Fruit fly (Drosophila melanogaster) whole organism, embryonic: Measurements from ENCODE around the gene bun.

ENCODE experiments used
- Adf1 ChIP-seq: fragments of 200-800 bp; sonication (Bioruptor generic); IDR thresholded peaks from 2 replicates; pipeline ENCODE4 v1.3.6; 2022; ENCODE audit warnings: missing biosample characterization, missing genetic modification characterization
- Asciz ChIP-seq: fragments of 200-800 bp; sonication (Bioruptor generic); optimal IDR thresholded peaks from 2 replicates; lab custom pipeline; 2017; ENCODE audit warnings: missing biosample characterization, mild to moderate bottlenecking, missing genetic modification characterization, missing genetic modification reagents
- Atf-2 ChIP-seq: fragments of 200-800 bp; sonication (Bioruptor generic); optimal IDR thresholded peaks from 2 replicates; lab custom pipeline; 2016; ENCODE audit warnings: missing biosample characterization, missing genetic modification characterization
- CG10321 ChIP-seq: fragments of 200-800 bp; sonication (Bioruptor generic); IDR thresholded peaks from 2 replicates; pipeline ENCODE4 v1.3.6; 2022; ENCODE audit warnings: missing biosample characterization, missing genetic modification characterization
- CG10431 ChIP-seq: fragments of 200-800 bp; sonication (Bioruptor generic); optimal IDR thresholded peaks from 3 replicates; lab custom pipeline; 2018; ENCODE audit warnings: missing biosample characterization, mild to moderate bottlenecking, missing genetic modification characterization
- CG11504 ChIP-seq: fragments of 200-800 bp; sonication (Bioruptor generic); optimal IDR thresholded peaks from 3 replicates; lab custom pipeline; 2019; ENCODE audit warnings: missing biosample characterization, mild to moderate bottlenecking, missing genetic modification characterization, moderate library complexity
- CG14710 ChIP-seq: fragments of 200-800 bp; sonication (Bioruptor generic); optimal IDR thresholded peaks from 3 replicates; lab custom pipeline; 2019; ENCODE audit warnings: missing biosample characterization, mild to moderate bottlenecking, missing genetic modification characterization, moderate library complexity
- CG15269 ChIP-seq: fragments of 200-800 bp; sonication (Bioruptor generic); optimal IDR thresholded peaks from 2 replicates; lab custom pipeline; 2018; ENCODE audit warnings: missing biosample characterization, mild to moderate bottlenecking, missing genetic modification characterization, moderate library complexity
- CG15601 ChIP-seq: fragments of 200-800 bp; sonication (Bioruptor generic); optimal IDR thresholded peaks from 3 replicates; lab custom pipeline; 2019; ENCODE audit warnings: missing biosample characterization, mild to moderate bottlenecking, missing genetic modification characterization, moderate library complexity
- CG15696 ChIP-seq: fragments of 200-800 bp; sonication (Bioruptor generic); optimal IDR thresholded peaks from 2 replicates; lab custom pipeline; 2019; ENCODE audit warnings: missing biosample characterization, mild to moderate bottlenecking, missing genetic modification characterization, moderate library complexity
- CG18262 ChIP-seq: fragments of 200-800 bp; optimal IDR thresholded peaks from 3 replicates; lab custom pipeline; 2019; ENCODE audit warnings: missing biosample characterization, mild to moderate bottlenecking, missing genetic modification characterization, moderate library complexity
- CG2875 ChIP-seq: fragments of 200-800 bp; sonication (Bioruptor generic); optimal IDR thresholded peaks from 2 replicates; lab custom pipeline; 2017; ENCODE audit warnings: missing biosample characterization, mild to moderate bottlenecking, missing genetic modification characterization, missing genetic modification reagents
- CG30403 ChIP-seq: fragments of 200-800 bp; sonication (Bioruptor generic); optimal IDR thresholded peaks from 3 replicates; lab custom pipeline; 2016; ENCODE audit warnings: missing biosample characterization, missing genetic modification characterization
- CG33557 ChIP-seq: fragments of 200-800 bp; sonication (Bioruptor generic); optimal IDR thresholded peaks from 2 replicates; lab custom pipeline; 2019; ENCODE audit warnings: missing biosample characterization, mild to moderate bottlenecking, missing genetic modification characterization, moderate library complexity
- CG4820 ChIP-seq: fragments of 200-800 bp; sonication (Bioruptor generic); optimal IDR thresholded peaks from 3 replicates; lab custom pipeline; 2016; ENCODE audit warnings: missing biosample characterization, missing genetic modification characterization
- CG5180 ChIP-seq: fragments of 200-800 bp; sonication (Bioruptor generic); optimal IDR thresholded peaks from 3 replicates; lab custom pipeline; 2017; ENCODE audit warnings: missing biosample characterization, missing genetic modification characterization, mild to moderate bottlenecking, moderate library complexity, missing genetic modification reagents
- CG6254 ChIP-seq: fragments of 200-800 bp; sonication (Bioruptor generic); optimal IDR thresholded peaks from 3 replicates; lab custom pipeline; 2017; ENCODE audit warnings: mild to moderate bottlenecking, missing biosample characterization, missing genetic modification reagents, missing genetic modification characterization
- CG6654 ChIP-seq: fragments of 200-800 bp; sonication (Bioruptor generic); optimal IDR thresholded peaks from 2 replicates; lab custom pipeline; 2017; ENCODE audit warnings: missing biosample characterization, mild to moderate bottlenecking, missing genetic modification characterization
- CG6683 ChIP-seq: fragments of 200-800 bp; sonication (Bioruptor generic); optimal IDR thresholded peaks from 2 replicates; lab custom pipeline; 2017; ENCODE audit warnings: missing biosample characterization, mild to moderate bottlenecking, missing genetic modification characterization, missing genetic modification reagents
- CG7745 ChIP-seq: fragments of 200-800 bp; sonication (Bioruptor generic); optimal IDR thresholded peaks from 2 replicates; lab custom pipeline; 2018; ENCODE audit warnings: missing biosample characterization, mild to moderate bottlenecking, missing genetic modification characterization, moderate library complexity
- CG8388 ChIP-seq: fragments of 200-800 bp; sonication (Bioruptor generic); optimal IDR thresholded peaks from 2 replicates; lab custom pipeline; 2019; ENCODE audit warnings: missing biosample characterization, mild to moderate bottlenecking, missing genetic modification characterization, moderate library complexity
- CG8924 ChIP-seq: fragments of 200-800 bp; optimal IDR thresholded peaks from 3 replicates; lab custom pipeline; 2019; ENCODE audit warnings: missing biosample characterization, mild to moderate bottlenecking, missing genetic modification characterization, moderate library complexity
- CHES-1-like ChIP-seq: fragments of 200-800 bp; sonication (Bioruptor generic); optimal IDR thresholded peaks from 2 replicates; lab custom pipeline; 2016; ENCODE audit warnings: missing biosample characterization, missing genetic modification characterization
- D19B ChIP-seq: fragments of 200-800 bp; sonication (Bioruptor generic); optimal IDR thresholded peaks from 2 replicates; lab custom pipeline; 2017; ENCODE audit warnings: missing biosample characterization, mild to moderate bottlenecking, missing genetic modification characterization
- Dll ChIP-seq: fragments of 200-800 bp; sonication (Bioruptor generic); IDR thresholded peaks from 4 replicates; pipeline ENCODE4 v1.3.6; 2022; ENCODE audit warnings: missing biosample characterization, missing genetic modification characterization; ENCODE audit not compliant: partially characterized antibody
- Dref ChIP-seq: fragments of 200-800 bp; sonication (Bioruptor generic); IDR thresholded peaks from 2 replicates; pipeline ENCODE4 v1.3.6; 2022; ENCODE audit warnings: missing biosample characterization, missing genetic modification characterization
- E2f1 ChIP-seq: fragments of 200-800 bp; sonication (Bioruptor generic); IDR thresholded peaks from 2 replicates; pipeline ENCODE4 v1.3.6; 2022; ENCODE audit warnings: missing biosample characterization, missing genetic modification characterization
- Eip74EF ChIP-seq, 2 experiments: fragments of 200-800 bp in 1 of 2; fragments of >200 bp in 1 of 2; sonication (Bioruptor generic) in 1 of 2; optimal IDR thresholded peaks; 2 replicates each; lab custom pipeline; 2017 to 2019; ENCODE audit warnings: missing biosample characterization in 2 of 2, missing genetic modification characterization in 2 of 2, mild to moderate bottlenecking in 1 of 2, moderate library complexity in 1 of 2
- Fer1 ChIP-seq: fragments of 200-800 bp; sonication (Bioruptor generic); optimal IDR thresholded peaks from 2 replicates; lab custom pipeline; 2017; ENCODE audit warnings: missing biosample characterization, mild to moderate bottlenecking, missing genetic modification characterization
- Hr39 ChIP-seq: fragments of >200 bp; optimal IDR thresholded peaks from 2 replicates; lab custom pipeline; 2017
- Mrtf ChIP-seq: fragments of 200-800 bp; sonication (Bioruptor generic); IDR thresholded peaks from 3 replicates; pipeline ENCODE4 v1.3.6; 2022; ENCODE audit warnings: missing biosample characterization, missing genetic modification characterization
- NC2β ChIP-seq: fragments of 200-800 bp; sonication (Bioruptor generic); optimal IDR thresholded peaks from 2 replicates; lab custom pipeline; 2016; ENCODE audit warnings: missing biosample characterization, missing genetic modification characterization
- Rx ChIP-seq: fragments of 200-800 bp; sonication (Bioruptor generic); IDR thresholded peaks from 2 replicates; pipeline ENCODE4 v1.3.6; 2022; ENCODE audit warnings: missing biosample characterization, missing genetic modification characterization
- Xbp1 ChIP-seq: fragments of 200-800 bp; sonication (Bioruptor generic); optimal IDR thresholded peaks from 3 replicates; lab custom pipeline; 2016; ENCODE audit warnings: missing biosample characterization, mild to moderate bottlenecking, missing genetic modification characterization
- YL-1 ChIP-seq: fragments of 200-800 bp; sonication (Bioruptor generic); optimal IDR thresholded peaks from 3 replicates; lab custom pipeline; 2017; ENCODE audit warnings: missing biosample characterization, mild to moderate bottlenecking, missing genetic modification characterization
- bab2 ChIP-seq: fragments of 200-800 bp; sonication (Bioruptor generic); optimal IDR thresholded peaks from 2 replicates; lab custom pipeline; 2016; ENCODE audit warnings: missing biosample characterization, missing genetic modification characterization
- br ChIP-seq: fragments of >200 bp; optimal IDR thresholded peaks from 2 replicates; lab custom pipeline; 2017
- crol ChIP-seq: fragments of 200-800 bp; sonication (Bioruptor generic); IDR thresholded peaks from 2 replicates; pipeline ENCODE4 v1.3.6; 2022; ENCODE audit warnings: missing biosample characterization, missing genetic modification characterization
- fd3F ChIP-seq: fragments of 200-800 bp; sonication (Bioruptor generic); optimal IDR thresholded peaks from 2 replicates; lab custom pipeline; 2018; ENCODE audit warnings: missing biosample characterization, mild to moderate bottlenecking, missing genetic modification characterization, moderate library complexity
- gro ChIP-seq: fragments of 200-800 bp; sonication (Bioruptor generic); optimal IDR thresholded peaks from 2 replicates; lab custom pipeline; 2016; ENCODE audit warnings: missing biosample characterization, missing genetic modification characterization
- gsb-n ChIP-seq: fragments of 200-800 bp; sonication (Bioruptor generic); optimal IDR thresholded peaks from 3 replicates; lab custom pipeline; 2018; ENCODE audit warnings: missing biosample characterization, mild to moderate bottlenecking, missing genetic modification characterization
- klu ChIP-seq: fragments of 200-800 bp; sonication (Bioruptor generic); IDR thresholded peaks from 2 replicates; pipeline ENCODE4 v1.3.6; 2022; ENCODE audit warnings: missing biosample characterization, missing genetic modification characterization
- nerfin-1 ChIP-seq: fragments of 200-800 bp; sonication (Bioruptor generic); optimal IDR thresholded peaks from 3 replicates; lab custom pipeline; 2019; ENCODE audit warnings: missing biosample characterization, mild to moderate bottlenecking, missing genetic modification characterization, moderate library complexity
- pho ChIP-seq: fragments of 200-800 bp; sonication (Bioruptor generic); optimal IDR thresholded peaks from 2 replicates; lab custom pipeline; 2016; ENCODE audit warnings: missing biosample characterization, missing genetic modification characterization
- ranshi ChIP-seq: fragments of 200-800 bp; sonication (Bioruptor generic); IDR thresholded peaks from 2 replicates; pipeline ENCODE4 v1.3.6; 2022; ENCODE audit warnings: missing biosample characterization, missing genetic modification characterization
- sr ChIP-seq: fragments of 200-800 bp; sonication (Bioruptor generic); IDR thresholded peaks from 3 replicates; pipeline ENCODE4 v1.3.6; 2022; ENCODE audit warnings: missing biosample characterization, missing genetic modification characterization
- tin ChIP-seq: fragments of 200-800 bp; sonication (Bioruptor generic); optimal IDR thresholded peaks from 3 replicates; lab custom pipeline; 2016; ENCODE audit warnings: missing biosample characterization, missing genetic modification characterization
- trh ChIP-seq: fragments of 200-800 bp; sonication (Bioruptor generic); optimal IDR thresholded peaks from 2 replicates; lab custom pipeline; 2016; ENCODE audit warnings: missing biosample characterization, missing genetic modification characterization
- twi ChIP-seq: fragments of 200-800 bp; optimal IDR thresholded peaks from 2 replicates; lab custom pipeline; 2019; ENCODE audit warnings: missing biosample characterization, mild to moderate bottlenecking, missing genetic modification characterization, moderate library complexity
- wdn ChIP-seq: fragments of 200-800 bp; sonication (Bioruptor generic); IDR thresholded peaks from 2 replicates; pipeline ENCODE4 v1.3.6; 2022; ENCODE audit warnings: missing biosample characterization, missing genetic modification characterization
- yki ChIP-seq: fragments of >200 bp; optimal IDR thresholded peaks from 3 replicates; lab custom pipeline; 2018

Gene bun

dm6 chr2L:12427487-12428101 lies 118.8 kb downstream of the bun start, which contains the start of the genes CG5446 and Trm1 (continued):
- TF ChIP-seq Dref (GFP tag; lab: Robert Waterston, UW) (peak; percentile 61), pho (GFP tag; lab: Kevin White, UChicago) (no peak), Asciz (GFP tag; lab: Kevin White, UChicago) (peak; percentile 11), YL-1 (GFP tag; lab: Kevin White, UChicago) (peak; percentile 66), CG8924 (peak; percentile 89), Xbp1 (GFP tag; lab: Kevin White, UChicago) (peak; percentile 56), CG10321 (GFP tag; lab: Robert Waterston, UW) (no peak), twi (tag; lab: Kevin White, UChicago) (peak; percentile 54), D19B (peak; percentile 16), CG5180 (GFP tag; lab: Kevin White, UChicago) (peak; percentile 20), sr (GFP tag; lab: Robert Waterston, UW) (no peak), NC2β (GFP tag; lab: Kevin White, UChicago) (no peak), CG14710 (tag; lab: Kevin White, UChicago) (peak; percentile 87), trh (GFP tag; lab: Kevin White, UChicago) (peak; percentile 12), Atf-2 (no peak), wdn (no peak), bab2 (GFP tag; lab: Kevin White, UChicago) (peak; percentile 33), ranshi (GFP tag; lab: Robert Waterston, UW) (peak; percentile 69; the same call in 1 of the 2 replicates), fd3F (GFP tag; lab: Kevin White, UChicago) (peak; percentile 45), Rx (no peak), br (lab: Kevin White, UChicago) (no peak), CG10431 (GFP tag; lab: Kevin White, UChicago) (peak; percentile 40), Mrtf (GFP tag; lab: Robert Waterston, UW) (no peak), CG30403 (GFP tag; lab: Kevin White, UChicago) (peak; percentile 76), gsb-n (tag; lab: Kevin White, UChicago) (peak; percentile 81), gro (GFP tag; lab: Kevin White, UChicago) (no peak), CG8388 (GFP tag; lab: Kevin White, UChicago) (peak; percentile 74), Eip74EF (GFP tag; optimal IDR thresholded peaks at IDR 0.05; lab: Kevin White, UChicago) (peak in 1 of 2 experiments; percentile 66), yki (no peak), nerfin-1 (tag; lab: Kevin White, UChicago) (peak; percentile 53), E2f1 (GFP tag; lab: Robert Waterston, UW) (peak; percentile 48), CG33557 (peak; percentile 67), CG18262 (tag; lab: Kevin White, UChicago) (peak; percentile 89), CG6254 (GFP tag; lab: Kevin White, UChicago) (peak; percentile 39), Hr39 (lab: Kevin White, UChicago) (no peak), klu (GFP tag; lab: Robert Waterston, UW) (no peak; the same call in 1 of the 2 replicates), Fer1 (GFP tag; lab: Kevin White, UChicago) (peak; percentile 68), CG15269 (peak; percentile 77), CG6683 (GFP tag; lab: Kevin White, UChicago) (peak; percentile 59), CHES-1-like (no peak), CG11504 (peak; percentile 81), CG7745 (tag; lab: Kevin White, UChicago) (no peak), CG6654 (no peak), CG4820 (GFP tag; lab: Kevin White, UChicago) (peak; percentile 48), crol (GFP tag; lab: Robert Waterston, UW) (no peak), CG15696 (tag; lab: Kevin White, UChicago) (peak; percentile 72), Adf1 (peak; percentile 36; the same call in 1 of the 2 replicates), CG15601 (tag; lab: Kevin White, UChicago) (peak; percentile 81), tin (GFP tag; lab: Kevin White, UChicago) (peak; percentile 43), Dll (peak; percentile 45; the same call in 1 of the 4 replicates), CG2875 (GFP tag; lab: Kevin White, UChicago) (no peak)
